Fruit fly (Drosophila melanogaster): ENCODE results near the gene CG7990.
A peak's percentile ranks its signal among the peaks of the same experiment; 100 is the strongest.

CG7990 gene

DNA sequence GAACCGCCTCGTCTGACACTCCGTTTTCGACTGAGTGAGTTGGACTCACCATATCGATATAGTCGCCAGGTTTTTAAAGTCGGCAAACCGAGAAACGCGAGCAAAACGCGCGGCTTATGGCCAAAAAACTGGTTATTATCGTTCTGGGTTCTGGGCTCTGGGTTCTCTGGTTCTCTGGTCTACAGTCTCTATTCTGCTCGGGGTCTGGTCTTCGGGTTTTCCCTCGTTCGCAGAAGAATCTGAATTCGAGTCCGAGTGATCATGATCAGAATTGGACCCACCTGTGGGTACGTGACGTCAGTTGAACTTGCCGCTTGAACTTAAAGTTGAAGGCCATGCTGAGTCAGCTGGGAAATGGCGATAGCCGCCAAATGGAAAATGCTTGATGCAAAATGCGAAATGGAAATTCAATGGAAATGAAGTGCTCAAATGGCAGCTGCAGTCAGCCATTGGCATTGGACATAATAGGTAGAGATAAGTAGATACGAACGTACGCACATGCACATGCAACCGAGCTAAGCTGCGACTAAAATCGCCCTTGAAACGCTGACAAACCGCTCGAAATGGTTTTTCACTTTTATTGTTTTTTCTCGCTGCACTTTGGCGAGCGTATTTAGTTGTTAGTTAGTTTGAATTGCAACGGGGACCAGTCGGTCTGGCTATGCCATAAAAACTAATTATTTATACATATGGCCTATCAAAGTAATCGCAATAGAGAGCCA lies 26.8 kb downstream of the CG7990 start, which contains the start of gene CG33939 (continued):
- TF ChIP-seq CG3726 (GFP tag; IDR thresholded peaks at IDR 0.05), result no peak
- TF ChIP-seq Doc2 (GFP tag; IDR thresholded peaks at IDR 0.05), result no peak
- TF ChIP-seq CG8359 (GFP tag; optimal IDR thresholded peaks at IDR 0.05; ENCODE audit: borderline replicate concordance), result peak; percentile 99
- no peak for TF ChIP-seq abd-A (tag; optimal IDR thresholded peaks at IDR 0.05)
- peak; percentile 8; the same call in 1 of the 2 replicates for TF ChIP-seq CG13287 (GFP tag; IDR thresholded peaks at IDR 0.05; ENCODE audit: partially characterized antibody)
- TF ChIP-seq CG14667 (GFP tag; IDR thresholded peaks at IDR 0.05), result no peak
- TF ChIP-seq CG15269 (tag; optimal IDR thresholded peaks at IDR 0.05), result no peak
- TF ChIP-seq tio (GFP tag; optimal IDR thresholded peaks at IDR 0.05), result no peak
- TF ChIP-seq CG34224 (GFP tag; IDR thresholded peaks at IDR 0.05; ENCODE audit: partially characterized antibody), result no peak
- no peak for TF ChIP-seq Hey (tag; optimal IDR thresholded peaks at IDR 0.05)
- no peak for TF ChIP-seq Spps (tag; optimal IDR thresholded peaks at IDR 0.05)
- TF ChIP-seq CG31224 (GFP tag; IDR thresholded peaks at IDR 0.05), result no peak
- no peak for TF ChIP-seq Dp (GFP tag; optimal IDR thresholded peaks at IDR 0.05)
- TF ChIP-seq chn (GFP tag; optimal IDR thresholded peaks at IDR 0.05), result no peak
- TF ChIP-seq Trl (optimal IDR thresholded peaks at IDR 0.05), result peak in 1 of 2 experiments; percentile 1
- no peak for TF ChIP-seq Trl (GFP tag; optimal IDR thresholded peaks at IDR 0.05)
- TF ChIP-seq ro (GFP tag; IDR thresholded peaks at IDR 0.05), result no peak
- no peak for TF ChIP-seq CG10209 (GFP tag; optimal IDR thresholded peaks at IDR 0.05)
- TF ChIP-seq Ets97D (GFP tag; optimal IDR thresholded peaks at IDR 0.05), result no peak
- no peak for TF ChIP-seq CG16779 (GFP tag; IDR thresholded peaks at IDR 0.05)
- TF ChIP-seq CG1647 (GFP tag; optimal IDR thresholded peaks at IDR 0.05), result no peak
- no peak for TF ChIP-seq CG12219 (GFP tag; optimal IDR thresholded peaks at IDR 0.05)
- no peak for TF ChIP-seq CG14860 (GFP tag; IDR thresholded peaks at IDR 0.05; ENCODE audit: partially characterized antibody)
- no peak for TF ChIP-seq Elba2 (GFP tag; optimal IDR thresholded peaks at IDR 0.05)

DNA sequence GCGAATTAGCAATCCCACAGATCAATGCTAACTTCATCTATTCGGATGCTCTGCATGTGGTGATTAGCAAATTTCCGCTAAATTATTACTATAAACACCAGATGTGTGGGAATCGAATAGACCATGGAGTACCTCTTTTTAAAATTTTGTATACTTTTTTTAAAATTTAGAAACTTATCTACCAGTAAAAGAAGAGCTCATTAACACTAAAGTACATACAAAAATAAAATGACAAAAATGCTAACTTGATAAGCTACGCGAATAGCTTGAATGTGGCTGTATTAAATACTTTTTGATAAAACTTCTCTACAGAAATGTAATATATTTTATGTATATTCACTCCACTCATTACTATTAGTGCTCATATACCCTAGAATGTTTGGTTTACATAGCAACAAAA lies 27.7 kb downstream of the CG7990 start:
- no peak for TF ChIP-seq sc (optimal IDR thresholded peaks at IDR 0.05)
- no peak for TF ChIP-seq sc (GFP tag; optimal IDR thresholded peaks at IDR 0.05)
- no peak for TF ChIP-seq CG10462 (GFP tag; optimal IDR thresholded peaks at IDR 0.05)
- TF ChIP-seq Six4 (GFP tag; optimal IDR thresholded peaks at IDR 0.05), result no peak
- no peak for TF ChIP-seq CG11696 (GFP tag; IDR thresholded peaks at IDR 0.05)
- no peak for TF ChIP-seq ap (GFP tag; IDR thresholded peaks at IDR 0.05)
- 0 out of 2 replicates have a peak, but pooled peaks have one; percentile 13 for TF ChIP-seq Rfx (GFP tag; IDR thresholded peaks at IDR 0.05)
- TF ChIP-seq CG2889 (GFP tag; IDR thresholded peaks at IDR 0.05), result no peak
- TF ChIP-seq MBD-R2 (GFP tag; IDR thresholded peaks at IDR 0.05), result no peak
- peak; percentile 48 for TF ChIP-seq row (GFP tag; IDR thresholded peaks at IDR 0.05)
- no peak for TF ChIP-seq CG14441 (GFP tag; IDR thresholded peaks at IDR 0.05)
- no peak for TF ChIP-seq CG33557 (GFP tag; optimal IDR thresholded peaks at IDR 0.05)
- TF ChIP-seq CG9727 (GFP tag; optimal IDR thresholded peaks at IDR 0.05), result no peak
- TF ChIP-seq CTCF (GFP tag; optimal IDR thresholded peaks at IDR 0.05), result no peak
- no peak for TF ChIP-seq CG6654 (GFP tag; optimal IDR thresholded peaks at IDR 0.05)
- TF ChIP-seq CG6689 (GFP tag; IDR thresholded peaks at IDR 0.05), result no peak
- TF ChIP-seq unc-4 (GFP tag; IDR thresholded peaks at IDR 0.05; ENCODE audit: partially characterized antibody), result no peak
- no peak for TF ChIP-seq CG31224 (GFP tag; IDR thresholded peaks at IDR 0.05)
- no peak for TF ChIP-seq CG34422 (GFP tag; IDR thresholded peaks at IDR 0.05)
- TF ChIP-seq lola (GFP tag; optimal IDR thresholded peaks at IDR 0.05), result no peak
- no peak for TF ChIP-seq tio (GFP tag; optimal IDR thresholded peaks at IDR 0.05)
- peak; percentile 34 for TF ChIP-seq PHDP (tag; optimal IDR thresholded peaks at IDR 0.05)
- TF ChIP-seq slbo (GFP tag; IDR thresholded peaks at IDR 0.05), result 0 out of 2 replicates have a peak, but pooled peaks have one; percentile 19
- TF ChIP-seq CG17802 (tag; optimal IDR thresholded peaks at IDR 0.05), result no peak
- TF ChIP-seq Kr (GFP tag; optimal IDR thresholded peaks at IDR 0.05), result no peak
- no peak for TF ChIP-seq gro (GFP tag; optimal IDR thresholded peaks at IDR 0.05)
- TF ChIP-seq Lim3 (GFP tag; IDR thresholded peaks at IDR 0.05), result no peak
- TF ChIP-seq sug (tag; optimal IDR thresholded peaks at IDR 0.05), result no peak
- TF ChIP-seq CG17328 (GFP tag; IDR thresholded peaks at IDR 0.05), result no peak
- no peak for TF ChIP-seq Ets97D (GFP tag; optimal IDR thresholded peaks at IDR 0.05)
- no peak for TF ChIP-seq wdn (GFP tag; IDR thresholded peaks at IDR 0.05)

All from whole organism, embryonic.